Fruit fly (Drosophila melanogaster) whole organism, embryonic: ENCODE results near the gene PIG-U.

Experiments used
- ATbp ChIP-seq: fragments of 200-800 bp; sonication (Bioruptor generic); optimal IDR thresholded peaks from 2 replicates; lab custom pipeline; 2017; ENCODE audit warnings: missing biosample characterization, mild to moderate bottlenecking, missing genetic modification characterization, missing genetic modification reagents
- Abd-B ChIP-seq: fragments of 200-800 bp; sonication (Bioruptor generic); optimal IDR thresholded peaks from 2 replicates; lab custom pipeline; 2018; ENCODE audit warnings: missing biosample characterization, mild to moderate bottlenecking, missing genetic modification characterization, moderate library complexity
- Antp ChIP-seq: fragments of 200-800 bp; sonication (Bioruptor generic); optimal IDR thresholded peaks from 3 replicates; lab custom pipeline; 2016; ENCODE audit warnings: missing biosample characterization, missing genetic modification characterization
- B-H1 ChIP-seq: fragments of 200-800 bp; sonication (Bioruptor generic); IDR thresholded peaks from 3 replicates; pipeline ENCODE4 v1.3.6; 2022; ENCODE audit warnings: missing biosample characterization, missing genetic modification characterization
- CG1024 ChIP-seq: fragments of 200-800 bp; sonication (Bioruptor generic); IDR thresholded peaks from 2 replicates; pipeline ENCODE4 v1.3.6; 2022; ENCODE audit warnings: missing biosample characterization, missing genetic modification characterization
- CG12236 ChIP-seq: fragments of 200-800 bp; sonication (Bioruptor generic); optimal IDR thresholded peaks from 2 replicates; lab custom pipeline; 2016; ENCODE audit warnings: missing biosample characterization, missing genetic modification characterization
- CG14667 ChIP-seq: fragments of 200-800 bp; sonication (Bioruptor generic); IDR thresholded peaks from 2 replicates; pipeline ENCODE4 v1.3.6; 2022; ENCODE audit warnings: missing biosample characterization, missing genetic modification characterization
- CG15269 ChIP-seq: fragments of 200-800 bp; sonication (Bioruptor generic); optimal IDR thresholded peaks from 2 replicates; lab custom pipeline; 2018; ENCODE audit warnings: missing biosample characterization, mild to moderate bottlenecking, missing genetic modification characterization, moderate library complexity
- CG15601 ChIP-seq: fragments of 200-800 bp; sonication (Bioruptor generic); optimal IDR thresholded peaks from 3 replicates; lab custom pipeline; 2019; ENCODE audit warnings: missing biosample characterization, mild to moderate bottlenecking, missing genetic modification characterization, moderate library complexity
- CG1603 ChIP-seq: fragments of 200-800 bp; sonication (Bioruptor generic); optimal IDR thresholded peaks from 2 replicates; lab custom pipeline; 2019; ENCODE audit warnings: missing biosample characterization, mild to moderate bottlenecking, missing genetic modification characterization, moderate library complexity
- CG16815 ChIP-seq: fragments of 200-800 bp; sonication (Bioruptor generic); optimal IDR thresholded peaks from 3 replicates; lab custom pipeline; 2017; ENCODE audit warnings: missing biosample characterization, mild to moderate bottlenecking, missing genetic modification characterization
- CG16863 ChIP-seq: fragments of 200-800 bp; sonication (Bioruptor generic); optimal IDR thresholded peaks from 3 replicates; lab custom pipeline; 2016; ENCODE audit warnings: missing biosample characterization, missing genetic modification characterization
- CG18476 ChIP-seq: fragments of 200-800 bp; sonication (Bioruptor generic); optimal IDR thresholded peaks from 2 replicates; lab custom pipeline; 2016; ENCODE audit warnings: missing biosample characterization, mild to moderate bottlenecking, missing genetic modification characterization
- CG18599 ChIP-seq: fragments of 200-800 bp; sonication (Bioruptor generic); optimal IDR thresholded peaks from 3 replicates; lab custom pipeline; 2017; ENCODE audit warnings: missing biosample characterization, missing genetic modification characterization, mild to moderate bottlenecking, moderate library complexity, missing genetic modification reagents
- CG2712 ChIP-seq: fragments of 200-800 bp; optimal IDR thresholded peaks from 3 replicates; lab custom pipeline; 2019; ENCODE audit warnings: missing biosample characterization, mild to moderate bottlenecking, missing genetic modification characterization, moderate library complexity
- CG2875 ChIP-seq: fragments of 200-800 bp; sonication (Bioruptor generic); optimal IDR thresholded peaks from 2 replicates; lab custom pipeline; 2017; ENCODE audit warnings: missing biosample characterization, mild to moderate bottlenecking, missing genetic modification characterization, missing genetic modification reagents
- CG3281 ChIP-seq: fragments of 200-800 bp; sonication (Bioruptor generic); optimal IDR thresholded peaks from 3 replicates; lab custom pipeline; 2017; ENCODE audit warnings: missing biosample characterization, mild to moderate bottlenecking, missing genetic modification characterization
- CG42726 ChIP-seq: fragments of 200-800 bp; sonication (Bioruptor generic); IDR thresholded peaks from 2 replicates; pipeline ENCODE4 v1.3.6; 2022; ENCODE audit warnings: missing biosample characterization, missing genetic modification characterization; ENCODE audit not compliant: partially characterized antibody
- CG4424 ChIP-seq: fragments of 200-800 bp; sonication (Bioruptor generic); optimal IDR thresholded peaks from 3 replicates; lab custom pipeline; 2016; ENCODE audit warnings: missing biosample characterization, missing genetic modification characterization
- CG5953 ChIP-seq: fragments of 200-800 bp; sonication (Bioruptor generic); IDR thresholded peaks from 2 replicates; pipeline ENCODE4 v1.3.6; 2022; ENCODE audit warnings: missing biosample characterization, missing genetic modification characterization
- CG6272 ChIP-seq: fragments of 200-800 bp; sonication (Bioruptor generic); IDR thresholded peaks from 2 replicates; pipeline ENCODE4 v1.3.6; 2022; ENCODE audit warnings: missing biosample characterization, missing genetic modification characterization
- CG6765 ChIP-seq: fragments of 200-800 bp; sonication (Bioruptor generic); optimal IDR thresholded peaks from 3 replicates; lab custom pipeline; 2017; ENCODE audit warnings: missing biosample characterization, mild to moderate bottlenecking, missing genetic modification characterization
- CG7271 ChIP-seq: fragments of 200-800 bp; sonication (Bioruptor generic); optimal IDR thresholded peaks from 2 replicates; lab custom pipeline; 2018; ENCODE audit warnings: missing biosample characterization, mild to moderate bottlenecking, missing genetic modification characterization, moderate library complexity
- CG7556 ChIP-seq: fragments of 200-800 bp; sonication (Bioruptor generic); optimal IDR thresholded peaks from 2 replicates; lab custom pipeline; 2017; ENCODE audit warnings: missing biosample characterization, mild to moderate bottlenecking, missing genetic modification characterization
- CG7963 ChIP-seq: fragments of 200-800 bp; sonication (Bioruptor generic); IDR thresholded peaks from 3 replicates; pipeline ENCODE4 v1.3.6; 2022; ENCODE audit warnings: missing biosample characterization, missing genetic modification characterization; ENCODE audit not compliant: partially characterized antibody
- CG8281 ChIP-seq: fragments of 200-800 bp; sonication (Bioruptor generic); optimal IDR thresholded peaks from 2 replicates; lab custom pipeline; 2018; ENCODE audit warnings: missing biosample characterization, mild to moderate bottlenecking, missing genetic modification characterization, moderate library complexity
- CG8944 ChIP-seq: fragments of 200-800 bp; sonication (Bioruptor generic); optimal IDR thresholded peaks from 3 replicates; lab custom pipeline; 2016; ENCODE audit warnings: missing biosample characterization, missing genetic modification characterization
- Dbx ChIP-seq: fragments of 200-800 bp; sonication (Bioruptor generic); IDR thresholded peaks from 3 replicates; pipeline ENCODE4 v1.3.6; 2022; ENCODE audit warnings: missing biosample characterization, missing genetic modification characterization
- E2f2 ChIP-seq: fragments of 200-800 bp; sonication (Bioruptor generic); IDR thresholded peaks from 2 replicates; pipeline ENCODE4 v1.3.6; 2022; ENCODE audit warnings: missing biosample characterization, missing genetic modification characterization
- H2.0 ChIP-seq: fragments of 200-800 bp; sonication (Bioruptor generic); IDR thresholded peaks from 2 replicates; pipeline ENCODE4 v1.3.6; 2022; ENCODE audit warnings: missing biosample characterization, missing genetic modification characterization
- HLH3B ChIP-seq: fragments of 200-800 bp; sonication (Bioruptor generic); IDR thresholded peaks from 2 replicates; pipeline ENCODE4 v1.3.6; 2022; ENCODE audit warnings: missing biosample characterization, missing genetic modification characterization
- MTF-1 ChIP-seq: fragments of 200-800 bp; sonication (Bioruptor generic); optimal IDR thresholded peaks from 2 replicates; lab custom pipeline; 2018; ENCODE audit warnings: missing biosample characterization, mild to moderate bottlenecking, missing genetic modification characterization, borderline replicate concordance
- NfI ChIP-seq: fragments of 200-800 bp; sonication (Bioruptor generic); optimal IDR thresholded peaks from 3 replicates; lab custom pipeline; 2018; ENCODE audit warnings: missing biosample characterization, mild to moderate bottlenecking, missing genetic modification characterization, moderate library complexity
- Poxn ChIP-seq: fragments of 200-800 bp; sonication (Bioruptor generic); IDR thresholded peaks from 2 replicates; pipeline ENCODE4 v1.3.6; 2022; ENCODE audit warnings: missing biosample characterization, missing genetic modification characterization
- Sry-δ ChIP-seq: fragments of 200-800 bp; sonication (Bioruptor generic); optimal IDR thresholded peaks from 2 replicates; lab custom pipeline; 2016; ENCODE audit warnings: missing biosample characterization, missing genetic modification characterization
- Xrp1 ChIP-seq: fragments of 200-800 bp; sonication (Bioruptor generic); IDR thresholded peaks from 2 replicates; pipeline ENCODE4 v1.3.6; 2022; ENCODE audit warnings: missing biosample characterization, missing genetic modification characterization
- YL-1 ChIP-seq: fragments of 200-800 bp; sonication (Bioruptor generic); optimal IDR thresholded peaks from 3 replicates; lab custom pipeline; 2017; ENCODE audit warnings: missing biosample characterization, mild to moderate bottlenecking, missing genetic modification characterization
- bsh ChIP-seq, 2 experiments: fragments of 200-800 bp; sonication (Bioruptor generic); optimal IDR thresholded peaks; 2 replicates each; lab custom pipeline; 2017 to 2018; ENCODE audit warnings: mild to moderate bottlenecking in 2 of 2, missing biosample characterization in 2 of 2, missing genetic modification characterization in 2 of 2, moderate library complexity in 1 of 2
- cas ChIP-seq: fragments of 200-800 bp; sonication (Bioruptor generic); IDR thresholded peaks from 2 replicates; pipeline ENCODE4 v1.3.6; 2022; ENCODE audit warnings: missing biosample characterization, missing genetic modification characterization
- cg ChIP-seq: fragments of 200-800 bp; sonication (Bioruptor generic); optimal IDR thresholded peaks from 3 replicates; lab custom pipeline; 2019; ENCODE audit warnings: missing biosample characterization, mild to moderate bottlenecking, missing genetic modification characterization, moderate library complexity
- dan ChIP-seq: fragments of 200-800 bp; sonication (Bioruptor generic); IDR thresholded peaks from 2 replicates; pipeline ENCODE4 v1.3.6; 2022; ENCODE audit warnings: missing biosample characterization, missing genetic modification characterization
- dpn ChIP-seq, 2 experiments: fragments of 200-800 bp; sonication (Bioruptor generic); optimal IDR thresholded peaks; 3 replicates each; lab custom pipeline; 2016; ENCODE audit warnings: missing biosample characterization in 2 of 2, missing genetic modification characterization in 2 of 2
- en ChIP-seq: fragments of 200-800 bp; sonication (Bioruptor generic); optimal IDR thresholded peaks from 2 replicates; lab custom pipeline; 2016; ENCODE audit warnings: missing biosample characterization, missing genetic modification characterization
- ewg ChIP-seq: fragments of 200-800 bp; sonication (Bioruptor generic); optimal IDR thresholded peaks from 3 replicates; lab custom pipeline; 2017; ENCODE audit warnings: mild to moderate bottlenecking, missing biosample characterization, missing genetic modification reagents, missing genetic modification characterization
- fd96Cb ChIP-seq: fragments of 200-800 bp; sonication (Bioruptor generic); optimal IDR thresholded peaks from 2 replicates; lab custom pipeline; 2018; ENCODE audit warnings: missing biosample characterization, mild to moderate bottlenecking, missing genetic modification characterization, moderate library complexity
- ham ChIP-seq: fragments of 200-800 bp; sonication (Bioruptor generic); IDR thresholded peaks from 2 replicates; pipeline ENCODE4 v1.3.6; 2022; ENCODE audit warnings: missing biosample characterization, missing genetic modification characterization
- lilli ChIP-seq: fragments of 200-800 bp; sonication (Bioruptor generic); optimal IDR thresholded peaks from 3 replicates; lab custom pipeline; 2016; ENCODE audit warnings: missing biosample characterization, missing genetic modification characterization
- row ChIP-seq: fragments of 200-800 bp; sonication (Bioruptor generic); IDR thresholded peaks from 3 replicates; pipeline ENCODE4 v1.3.6; 2022; ENCODE audit warnings: missing biosample characterization, missing genetic modification characterization
- salm ChIP-seq: fragments of 200-800 bp; sonication (Bioruptor generic); optimal IDR thresholded peaks from 2 replicates; lab custom pipeline; 2018; ENCODE audit warnings: missing biosample characterization, mild to moderate bottlenecking, missing genetic modification characterization
- sqz ChIP-seq: fragments of 200-800 bp; sonication (Bioruptor generic); optimal IDR thresholded peaks from 3 replicates; lab custom pipeline; 2018; ENCODE audit warnings: missing biosample characterization, mild to moderate bottlenecking, missing genetic modification characterization

The PIG-U gene

DNA sequence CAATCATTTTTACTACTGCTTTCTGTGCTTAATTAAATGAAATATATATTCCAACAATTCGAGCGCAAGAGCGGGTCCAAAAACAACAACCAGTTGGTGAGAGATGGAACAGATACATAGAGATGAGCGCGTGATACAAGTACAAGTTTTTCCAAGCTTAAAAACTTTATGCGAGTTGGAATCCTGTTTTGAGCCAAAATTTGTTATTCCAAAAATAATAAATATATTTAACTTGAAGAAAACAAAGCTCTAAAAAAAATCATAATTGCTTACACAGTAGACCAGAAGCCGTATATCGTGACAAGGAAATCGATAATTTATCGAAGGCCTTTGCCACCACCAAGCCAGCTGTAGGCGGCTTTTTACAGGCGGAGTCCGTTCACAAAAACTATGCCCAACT, at the start of gene PIG-U, which contains the start of gene CG13097 (continued):
- peak in 1 of 2 experiments; percentile 79 for TF ChIP-seq bsh (GFP tag; optimal IDR thresholded peaks at IDR 0.05; lab: Kevin White, UChicago)
- TF ChIP-seq cg (GFP tag; lab: Kevin White, UChicago) = no peak
- TF ChIP-seq CG16815 (GFP tag; lab: Kevin White, UChicago) = peak; percentile 50
- TF ChIP-seq CG16863 (GFP tag; lab: Kevin White, UChicago) = peak; percentile 50
- TF ChIP-seq HLH3B = peak; percentile 67; the same call in 1 of the 2 replicates
- peak; percentile 64 for TF ChIP-seq CG14667 (GFP tag; lab: Robert Waterston, UW)
- TF ChIP-seq salm (tag; lab: Kevin White, UChicago) = peak; percentile 34
- peak; percentile 64 for TF ChIP-seq Abd-B
- TF ChIP-seq ATbp (GFP tag; lab: Kevin White, UChicago) = no peak
- TF ChIP-seq CG1024 (GFP tag; lab: Robert Waterston, UW) = peak; percentile 50; the same call in 1 of the 2 replicates
- TF ChIP-seq Antp = peak; percentile 64
- TF ChIP-seq MTF-1 = no peak
- no peak for TF ChIP-seq CG15269 (tag; lab: Kevin White, UChicago)
- TF ChIP-seq CG6765 (GFP tag; lab: Kevin White, UChicago) = peak; percentile 57
- peak; percentile 96 for TF ChIP-seq row (GFP tag; lab: Robert Waterston, UW)
- peak; percentile 53 for TF ChIP-seq fd96Cb
- TF ChIP-seq CG1603 (tag; lab: Kevin White, UChicago) = peak; percentile 18
- TF ChIP-seq lilli = peak; percentile 95
- TF ChIP-seq CG2875 (GFP tag; lab: Kevin White, UChicago) = no peak
- peak; percentile 87 for TF ChIP-seq Dbx (GFP tag; lab: Robert Waterston, UW)
- peak; percentile 78; the same call in 2 of the 3 replicates for TF ChIP-seq CG7963 (GFP tag; lab: Robert Waterston, UW)
- peak; percentile 33 for TF ChIP-seq CG7271
- peak; percentile 77 for TF ChIP-seq E2f2
- TF ChIP-seq ham (GFP tag; lab: Robert Waterston, UW) = no peak
- peak; percentile 90 for TF ChIP-seq CG2712 (tag; lab: Kevin White, UChicago)
- TF ChIP-seq CG12236 (GFP tag; lab: Kevin White, UChicago) = peak; percentile 21
- TF ChIP-seq NfI = peak; percentile 70
- TF ChIP-seq B-H1 (GFP tag; lab: Robert Waterston, UW) = peak; percentile 40; the same call in 2 of the 3 replicates
- no peak for TF ChIP-seq dan
- peak; percentile 74 for TF ChIP-seq CG6272
- TF ChIP-seq Poxn (GFP tag; lab: Robert Waterston, UW) = peak; percentile 42; the same call in 1 of the 2 replicates
- peak; percentile 73 for TF ChIP-seq cas (GFP tag; lab: Robert Waterston, UW)
- peak; percentile 70 for TF ChIP-seq CG7556 (GFP tag; lab: Kevin White, UChicago)
- TF ChIP-seq H2.0 = peak; percentile 79
- TF ChIP-seq CG8281 = no peak
- TF ChIP-seq dpn (GFP tag; optimal IDR thresholded peaks at IDR 0.05; lab: Kevin White, UChicago) = peak; percentile 83 to 89
- TF ChIP-seq Xrp1 (GFP tag; lab: Robert Waterston, UW) = peak; percentile 81
- TF ChIP-seq CG4424 (GFP tag; lab: Kevin White, UChicago) = peak; percentile 87
- peak; percentile 70 for TF ChIP-seq YL-1 (GFP tag; lab: Kevin White, UChicago)
- TF ChIP-seq CG5953 (GFP tag; lab: Robert Waterston, UW) = peak; percentile 45; the same call in 1 of the 2 replicates
- TF ChIP-seq CG18599 (GFP tag; lab: Kevin White, UChicago) = no peak
- TF ChIP-seq CG15601 = peak; percentile 71
- TF ChIP-seq sqz (GFP tag; lab: Kevin White, UChicago) = no peak
- TF ChIP-seq en (GFP tag; lab: Kevin White, UChicago) = no peak
- peak; percentile 71; the same call in 1 of the 2 replicates for TF ChIP-seq CG42726
- peak; percentile 77 for TF ChIP-seq CG3281 (GFP tag; lab: Kevin White, UChicago)
- peak; percentile 86 for TF ChIP-seq CG18476 (GFP tag; lab: Kevin White, UChicago)
- peak; percentile 75 for TF ChIP-seq CG8944 (GFP tag; lab: Kevin White, UChicago)
- peak; percentile 34 for TF ChIP-seq ewg (GFP tag; lab: Kevin White, UChicago)
- peak; percentile 97 for TF ChIP-seq Sry-δ (GFP tag; lab: Kevin White, UChicago)
